Worm (Caenorhabditis elegans): Measurements from ENCODE around the gene cav-1.

Gene cav-1

ce11 chrIV:9748342-9748741 lies 24.0 kb upstream of the cav-1 start, which contains the start of gene C28D4.8:
C28D4.8 (minus strand) TSS chrIV:9748442.
- no peak for TF ChIP-seq nhr-23 (tag; optimal IDR thresholded peaks at IDR 0.05)
- TF ChIP-seq elt-3 (tag; optimal IDR thresholded peaks at IDR 0.05): no peak
- no peak for TF ChIP-seq egl-27 (tag; optimal IDR thresholded peaks at IDR 0.05)
- no peak for TF ChIP-seq ztf-4 (tag; optimal IDR thresholded peaks at IDR 0.05)
- TF ChIP-seq elt-2 (tag; optimal IDR thresholded peaks at IDR 0.05): no peak

ce11 chrIV:9755713-9756112 lies 16.6 kb upstream of the cav-1 start:
- TF ChIP-seq lsy-12 (tag; optimal IDR thresholded peaks at IDR 0.05) (no peak), aly-2 (tag; optimal IDR thresholded peaks at IDR 0.05) (no peak), zag-1 (tag; optimal IDR thresholded peaks at IDR 0.05) (no peak), elt-3 (tag; optimal IDR thresholded peaks at IDR 0.05) (peak in 1 of 3 experiments; percentile 84)

- TF ChIP-seq fos-1 (tag; optimal IDR thresholded peaks at IDR 0.05): no peak
- peak; percentile 49 for TF ChIP-seq nhr-25 (tag; optimal IDR thresholded peaks at IDR 0.05)
- TF ChIP-seq nhr-28 (tag; optimal IDR thresholded peaks at IDR 0.05): no peak
- peak; percentile 25 for TF ChIP-seq pqm-1 (tag; optimal IDR thresholded peaks at IDR 0.05)
- no peak for TF ChIP-seq daf-12 (tag; optimal IDR thresholded peaks at IDR 0.05)
- no peak for TF ChIP-seq nhr-237 (tag; optimal IDR thresholded peaks at IDR 0.05)
- no peak for TF ChIP-seq nhr-77 (tag; optimal IDR thresholded peaks at IDR 0.05)
- no peak for TF ChIP-seq skn-1 (tag; optimal IDR thresholded peaks at IDR 0.05)
- no peak for TF ChIP-seq mml-1 (tag; optimal IDR thresholded peaks at IDR 0.05)
- TF ChIP-seq unc-39 (tag; optimal IDR thresholded peaks at IDR 0.05): no peak
- peak; percentile 31 for TF ChIP-seq ceh-28 (tag; optimal IDR thresholded peaks at IDR 0.05)
- no peak for TF ChIP-seq mdl-1 (tag; optimal IDR thresholded peaks at IDR 0.05)
- peak; percentile 43 for TF ChIP-seq nhr-43 (tag; optimal IDR thresholded peaks at IDR 0.05; ENCODE audit: poor library complexity, severe bottlenecking)
- peak; percentile 82 for TF ChIP-seq nhr-23 (tag; optimal IDR thresholded peaks at IDR 0.05)
- no peak for TF ChIP-seq egl-27 (tag; optimal IDR thresholded peaks at IDR 0.05)
- no peak for TF ChIP-seq hmg-11 (tag; optimal IDR thresholded peaks at IDR 0.05)
- TF ChIP-seq ceh-82 (tag; optimal IDR thresholded peaks at IDR 0.05): no peak
- no peak for TF ChIP-seq snpc-4 (tag; optimal IDR thresholded peaks at IDR 0.05)
- peak; percentile 65 for TF ChIP-seq elt-2 (tag; optimal IDR thresholded peaks at IDR 0.05)
- no peak for TF ChIP-seq ZK546.5 (tag; optimal IDR thresholded peaks at IDR 0.05)
- TF ChIP-seq jun-1 (tag; optimal IDR thresholded peaks at IDR 0.05): peak; percentile 44
- no peak for TF ChIP-seq elt-3 (tag; optimal IDR thresholded peaks at IDR 0.05)
- no peak for TF ChIP-seq zag-1 (tag; optimal IDR thresholded peaks at IDR 0.05)
- no peak for TF ChIP-seq lin-39 (tag; optimal IDR thresholded peaks at IDR 0.05)
- no peak for TF ChIP-seq R02D3.7 (tag; optimal IDR thresholded peaks at IDR 0.05)
- TF ChIP-seq ztf-4 (tag; optimal IDR thresholded peaks at IDR 0.05): no peak
- TF ChIP-seq fkh-2 (tag; optimal IDR thresholded peaks at IDR 0.05): no peak
- TF ChIP-seq unc-62 (GFP tag; optimal IDR thresholded peaks at IDR 0.05): no peak
- peak; percentile 71 for TF ChIP-seq pha-4 (tag; optimal IDR thresholded peaks at IDR 0.05)
- TF ChIP-seq ceh-9 (tag; optimal IDR thresholded peaks at IDR 0.05): no peak
- no peak for TF ChIP-seq ztf-11 (tag; optimal IDR thresholded peaks at IDR 0.05)
- TF ChIP-seq nhr-12 (tag; optimal IDR thresholded peaks at IDR 0.05): no peak
- TF ChIP-seq aly-2 (tag; optimal IDR thresholded peaks at IDR 0.05): no peak
- TF ChIP-seq lin-15B (tag; optimal IDR thresholded peaks at IDR 0.05): peak; percentile 0
- TF ChIP-seq nhr-76 (tag; optimal IDR thresholded peaks at IDR 0.05): no peak
- TF ChIP-seq nhr-11 (tag; optimal IDR thresholded peaks at IDR 0.05): no peak
- no peak for TF ChIP-seq fkh-10 (GFP tag; optimal IDR thresholded peaks at IDR 0.05)
- no peak for TF ChIP-seq sea-2 (GFP tag; optimal IDR thresholded peaks at IDR 0.05)
- no peak for TF ChIP-seq nhr-67 (tag; optimal IDR thresholded peaks at IDR 0.05)
- no peak for TF ChIP-seq ceh-16 (tag; optimal IDR thresholded peaks at IDR 0.05)
- TF ChIP-seq eor-1 (tag; optimal IDR thresholded peaks at IDR 0.05): no peak
- no peak for TF ChIP-seq tbx-2 (tag; optimal IDR thresholded peaks at IDR 0.05)
- no peak for TF ChIP-seq lsy-12 (tag; optimal IDR thresholded peaks at IDR 0.05)
- no peak for TF ChIP-seq egl-5 (tag; optimal IDR thresholded peaks at IDR 0.05)
- TF ChIP-seq ama-1 (optimal IDR thresholded peaks at IDR 0.05): no peak
- TF ChIP-seq nfya-1 (tag; optimal IDR thresholded peaks at IDR 0.05; ENCODE audit: insufficient read depth): peak; percentile 2
- no peak for TF ChIP-seq elt-1 (tag; optimal IDR thresholded peaks at IDR 0.05)
Observed at ce11 chrIV:9756647-9757424, 15.5 kb upstream of the cav-1 start.

All from whole organism, L3 larva.